Fruit fly (Drosophila melanogaster) whole organism, wandering third instar larva: ENCODE measurements around the gene Jhbp13.

Experiments used
- Hnf4 ChIP-seq: fragments of 200-800 bp; sonication (Bioruptor generic); optimal IDR thresholded peaks from 2 replicates; lab custom pipeline; 2016; ENCODE audit warnings: missing biosample characterization, mild to moderate bottlenecking, missing genetic modification characterization
- Hr78 ChIP-seq: fragments of >200 bp; optimal IDR thresholded peaks from 2 replicates; lab custom pipeline; 2017; ENCODE audit warnings: missing biosample characterization, missing genetic modification characterization
- OdsH ChIP-seq: fragments of 200-800 bp; sonication (Bioruptor generic); optimal IDR thresholded peaks from 2 replicates; lab custom pipeline; 2016; ENCODE audit warnings: missing biosample characterization, mild to moderate bottlenecking, missing genetic modification characterization
- Sp1 ChIP-seq: fragments of 200-800 bp; sonication (Bioruptor generic); optimal IDR thresholded peaks from 3 replicates; lab custom pipeline; 2019; ENCODE audit warnings: missing biosample characterization, mild to moderate bottlenecking, missing genetic modification characterization, moderate library complexity
- br ChIP-seq: fragments of 200-800 bp; sonication (Bioruptor generic); optimal IDR thresholded peaks from 2 replicates; lab custom pipeline; 2016; ENCODE audit warnings: missing biosample characterization, missing genetic modification characterization
- sage ChIP-seq: fragments of 200-800 bp; sonication (Bioruptor generic); optimal IDR thresholded peaks from 2 replicates; lab custom pipeline; 2016; ENCODE audit warnings: missing biosample characterization, mild to moderate bottlenecking, missing genetic modification characterization

- TF ChIP-seq Hr78 (no peak), sage (GFP tag; lab: Kevin White, UChicago) (no peak), br (no peak), Sp1 (GFP tag; lab: Kevin White, UChicago) (no peak), Hnf4 (GFP tag; lab: Kevin White, UChicago) (no peak), OdsH (GFP tag; lab: Kevin White, UChicago) (no peak)
These were observed 10.4 kb upstream of the Jhbp13 start, which contains the start of gene CG16815 for dm6 chr2L:13229388-13229882.
